Worm (Caenorhabditis elegans): ENCODE data around the gene F59B10.5.

Gene F59B10.5

ce11 chrII:10537571-10537970, 14.1 kb upstream of the F59B10.5 start, which contains the start of gene R166.2:
R166.2 (minus strand) TSS chrII:10537671.
- TF ChIP-seq nhr-23 (tag; optimal IDR thresholded peaks at IDR 0.05), result no peak

ce11 chrII:10533985-10534384, 10.5 kb upstream of the F59B10.5 start:
- no peak for TF ChIP-seq sma-9 (GFP tag; optimal IDR thresholded peaks at IDR 0.05)
- TF ChIP-seq sma-9 (tag; optimal IDR thresholded peaks at IDR 0.05), result no peak
- no peak for TF ChIP-seq alr-1 (tag; optimal IDR thresholded peaks at IDR 0.05)
- no peak for TF ChIP-seq ama-1 (optimal IDR thresholded peaks at IDR 0.05)
- no peak for TF ChIP-seq nhr-11 (tag; optimal IDR thresholded peaks at IDR 0.05)
- TF ChIP-seq nhr-25 (tag; optimal IDR thresholded peaks at IDR 0.05), result no peak
- TF ChIP-seq ceh-16 (tag; optimal IDR thresholded peaks at IDR 0.05), result no peak
- TF ChIP-seq snpc-4 (tag; optimal IDR thresholded peaks at IDR 0.05), result no peak
- no peak for TF ChIP-seq nhr-21 (tag; optimal IDR thresholded peaks at IDR 0.05)
- no peak for TF ChIP-seq gmeb-1 (tag; optimal IDR thresholded peaks at IDR 0.05)

- TF ChIP-seq ztf-4 (tag; optimal IDR thresholded peaks at IDR 0.05) (no peak), sma-9 (GFP tag; optimal IDR thresholded peaks at IDR 0.05) (no peak), sma-9 (tag; optimal IDR thresholded peaks at IDR 0.05) (no peak), nhr-77 (tag; optimal IDR thresholded peaks at IDR 0.05) (no peak), unc-62 (GFP tag; optimal IDR thresholded peaks at IDR 0.05) (no peak), Y55F3AM.14 (GFP tag; optimal IDR thresholded peaks at IDR 0.05) (no peak), ztf-1 (GFP tag; conservative IDR thresholded peaks at IDR 0.05) (no peak), elt-3 (tag; optimal IDR thresholded peaks at IDR 0.05) (no peak), nhr-6 (tag; optimal IDR thresholded peaks at IDR 0.05) (no peak)
Measured at ce11 chrII:10531604-10532003, 8.1 kb upstream of the F59B10.5 start.

ce11 chrII:10530907-10531306, 7.4 kb upstream of the F59B10.5 start:
- TF ChIP-seq alr-1 (tag; optimal IDR thresholded peaks at IDR 0.05) (no peak), blmp-1 (tag; optimal IDR thresholded peaks at IDR 0.05; ENCODE audit: insufficient read depth) (no peak), ceh-16 (tag; optimal IDR thresholded peaks at IDR 0.05) (no peak), Y55F3AM.14 (GFP tag; optimal IDR thresholded peaks at IDR 0.05) (no peak), sma-9 (GFP tag; optimal IDR thresholded peaks at IDR 0.05) (no peak), sma-9 (tag; optimal IDR thresholded peaks at IDR 0.05) (no peak), lin-39 (tag; optimal IDR thresholded peaks at IDR 0.05) (no peak), nhr-10 (tag; optimal IDR thresholded peaks at IDR 0.05) (no peak), nhr-237 (tag; optimal IDR thresholded peaks at IDR 0.05) (no peak), sma-3 (GFP tag; optimal IDR thresholded peaks at IDR 0.05) (no peak), aly-2 (tag; optimal IDR thresholded peaks at IDR 0.05) (no peak), lsy-2 (tag; optimal IDR thresholded peaks at IDR 0.05) (no peak), unc-55 (GFP tag; optimal IDR thresholded peaks at IDR 0.05) (no peak), nhr-12 (tag; optimal IDR thresholded peaks at IDR 0.05) (no peak), mdl-1 (tag; optimal IDR thresholded peaks at IDR 0.05) (no peak), lin-13 (GFP tag; optimal IDR thresholded peaks at IDR 0.05) (no peak), snpc-4 (tag; optimal IDR thresholded peaks at IDR 0.05) (no peak), elt-3 (tag; optimal IDR thresholded peaks at IDR 0.05) (no peak), sem-4 (tag; optimal IDR thresholded peaks at IDR 0.05) (no peak), ceh-82 (tag; optimal IDR thresholded peaks at IDR 0.05) (no peak)

ce11 chrII:10529218-10529751, 5.8 kb upstream of the F59B10.5 start:
- TF ChIP-seq mdl-1 (tag; optimal IDR thresholded peaks at IDR 0.05) (no peak), sem-4 (tag; optimal IDR thresholded peaks at IDR 0.05) (peak; percentile 42)

ce11 chrII:10527649-10528134, 4.2 kb upstream of the F59B10.5 start, which contains the start of gene mab-10:
mab-10 (plus strand) TSS chrII:10528084.
- TF ChIP-seq lsy-2 (tag; optimal IDR thresholded peaks at IDR 0.05), result peak in 1 of 2 experiments; percentile 34
- TF ChIP-seq mbf-1 (tag; optimal IDR thresholded peaks at IDR 0.05), result no peak
- TF ChIP-seq zag-1 (tag; optimal IDR thresholded peaks at IDR 0.05), result peak; percentile 83
- peak; percentile 60 for TF ChIP-seq nhr-11 (tag; optimal IDR thresholded peaks at IDR 0.05)
- no peak for TF ChIP-seq snpc-4 (tag; optimal IDR thresholded peaks at IDR 0.05)
- TF ChIP-seq fos-1 (tag; optimal IDR thresholded peaks at IDR 0.05), result peak; percentile 45
- peak; percentile 72 for TF ChIP-seq F13H6.1 (tag; optimal IDR thresholded peaks at IDR 0.05)
- TF ChIP-seq skn-1 (tag; optimal IDR thresholded peaks at IDR 0.05), result no peak
- peak; percentile 27 for TF ChIP-seq unc-55 (GFP tag; optimal IDR thresholded peaks at IDR 0.05)

Data from whole organism, L2 larva.